Worm (Caenorhabditis elegans): Measurements from ENCODE around the gene atp-4.

Gene atp-4

DNA sequence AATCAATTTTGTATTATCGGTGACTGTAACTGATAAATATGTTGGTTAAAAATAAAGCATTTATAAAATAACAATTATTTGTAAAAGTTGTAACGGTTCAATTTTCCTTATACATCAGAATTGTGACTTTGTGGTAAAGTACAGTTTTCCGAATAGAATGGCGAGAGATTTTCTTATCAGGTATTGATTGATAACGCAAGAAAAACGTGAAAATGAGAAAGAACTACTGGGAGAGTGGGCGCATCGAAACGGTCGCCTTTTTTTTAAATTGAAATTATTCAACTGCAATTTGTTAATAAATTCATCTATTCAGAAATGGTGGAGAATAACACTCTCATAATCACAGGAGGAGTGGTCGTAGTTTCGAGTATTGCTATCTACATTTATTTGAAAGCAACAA is 9.4 kb upstream of the atp-4 start, which contains the start of gene hpo-19:
Gene hpo-19, plus strand, starts transcription at position 314 of the 400 bp plus-strand sequence.
- TF ChIP-seq mep-1 (tag; optimal IDR thresholded peaks at IDR 0.05) (no peak), nhr-237 (tag; optimal IDR thresholded peaks at IDR 0.05) (no peak), tra-1 (GFP tag; IDR thresholded peaks at IDR 0.05) (no peak), T20F7.1 (GFP tag; optimal IDR thresholded peaks at IDR 0.05) (no peak), nhr-111 (GFP tag; optimal IDR thresholded peaks at IDR 0.05) (no peak), ztf-11 (tag; optimal IDR thresholded peaks at IDR 0.05) (no peak), dpl-1 (GFP tag; optimal IDR thresholded peaks at IDR 0.05) (no peak), F10B5.3 (tag; optimal IDR thresholded peaks at IDR 0.05) (no peak), nhr-48 (tag; optimal IDR thresholded peaks at IDR 0.05) (no peak), unc-130 (GFP tag; optimal IDR thresholded peaks at IDR 0.05) (no peak), snpc-1.2 (GFP tag; IDR thresholded peaks at IDR 0.05) (no peak), ces-1 (GFP tag; optimal IDR thresholded peaks at IDR 0.05) (no peak), daf-16 (GFP tag; optimal IDR thresholded peaks at IDR 0.05) (no peak), daf-16 (tag; optimal IDR thresholded peaks at IDR 0.05) (peak; percentile 43), nhr-11 (tag; optimal IDR thresholded peaks at IDR 0.05) (no peak), ctbp-1 (GFP tag; IDR thresholded peaks at IDR 0.05) (no peak), gei-8 (GFP tag; optimal IDR thresholded peaks at IDR 0.05) (no peak), Y48G9A.11 (GFP tag; IDR thresholded peaks at IDR 0.05) (no peak), duxl-1 (tag; optimal IDR thresholded peaks at IDR 0.05; ENCODE audit: poor library complexity) (no peak), ceh-32 (tag; optimal IDR thresholded peaks at IDR 0.05; ENCODE audit: poor library complexity) (no peak), skn-1 (tag; optimal IDR thresholded peaks at IDR 0.05) (no peak), tag-97 (GFP tag; IDR thresholded peaks at IDR 0.05) (no peak), fkh-10 (GFP tag; optimal IDR thresholded peaks at IDR 0.05) (no peak), pqm-1 (tag; optimal IDR thresholded peaks at IDR 0.05) (peak; percentile 31), lin-39 (tag; optimal IDR thresholded peaks at IDR 0.05) (no peak), hlh-30 (tag; optimal IDR thresholded peaks at IDR 0.05; ENCODE audit: insufficient read depth) (no peak), cey-2 (tag; optimal IDR thresholded peaks at IDR 0.05; ENCODE audit: borderline replicate concordance, insufficient read depth) (no peak), unc-39 (tag; optimal IDR thresholded peaks at IDR 0.05) (no peak), dve-1 (tag; optimal IDR thresholded peaks at IDR 0.05; ENCODE audit: insufficient read depth) (peak; percentile 21), ceh-62 (tag; optimal IDR thresholded peaks at IDR 0.05) (no peak), php-3 (GFP tag; IDR thresholded peaks at IDR 0.05) (no peak), pha-4 (GFP tag; IDR thresholded peaks at IDR 0.05) (peak; percentile 26; the same call in 1 of the 2 replicates), pha-4 (tag; optimal IDR thresholded peaks at IDR 0.05) (no peak), zag-1 (tag; optimal IDR thresholded peaks at IDR 0.05) (no peak), dmd-6 (GFP tag; IDR thresholded peaks at IDR 0.05) (no peak), ceh-20 (GFP tag; IDR thresholded peaks at IDR 0.05) (no peak), lin-1 (GFP tag; IDR thresholded peaks at IDR 0.05) (no peak), zip-11 (GFP tag; IDR thresholded peaks at IDR 0.05) (no peak), vab-7 (GFP tag; IDR thresholded peaks at IDR 0.05) (no peak), rbr-2 (tag; optimal IDR thresholded peaks at IDR 0.05) (no peak), mxl-3 (GFP tag; optimal IDR thresholded peaks at IDR 0.05) (no peak), nhr-42 (GFP tag; IDR thresholded peaks at IDR 0.05) (no peak), mes-2 (tag; optimal IDR thresholded peaks at IDR 0.05; ENCODE audit: poor library complexity, severe bottlenecking) (peak; percentile 23), aha-1 (tag) (no peak), lin-13 (GFP tag; optimal IDR thresholded peaks at IDR 0.05) (peak; percentile 16), nhr-28 (tag; optimal IDR thresholded peaks at IDR 0.05) (peak; percentile 25), jun-1 (tag; optimal IDR thresholded peaks at IDR 0.05) (no peak), nhr-41 (GFP tag; IDR thresholded peaks at IDR 0.05) (no peak), saeg-2 (GFP tag; IDR thresholded peaks at IDR 0.05) (no peak), zip-2 (tag; optimal IDR thresholded peaks at IDR 0.05) (no peak), zfp-3 (GFP tag; conservative IDR thresholded peaks at IDR 0.05) (no peak), snpc-4 (tag; optimal IDR thresholded peaks at IDR 0.05) (no peak), mdt-29 (GFP tag; IDR thresholded peaks at IDR 0.05) (no peak)

Measured in whole organism, L4 larva.